Fruit fly (Drosophila melanogaster) whole organism, adult: Measurements from ENCODE around the gene CG4390.

Source experiments
- CG11617 ChIP-seq: fragments of 200-800 bp; sonication (Bioruptor generic); optimal IDR thresholded peaks from 2 replicates; lab custom pipeline; 2017; ENCODE audit warnings: mild to moderate bottlenecking, missing biosample characterization, missing genetic modification reagents, missing genetic modification characterization
- CG12768 ChIP-seq: fragments of 200-800 bp; sonication (Bioruptor generic); optimal IDR thresholded peaks from 2 replicates; lab custom pipeline; 2017; ENCODE audit warnings: missing biosample characterization, missing genetic modification characterization, mild to moderate bottlenecking, moderate library complexity, missing genetic modification reagents
- CG14711 ChIP-seq: fragments of 200-800 bp; sonication (Bioruptor generic); optimal IDR thresholded peaks from 2 replicates; lab custom pipeline; 2018; ENCODE audit warnings: missing biosample characterization, mild to moderate bottlenecking, missing genetic modification characterization, moderate library complexity
- CG1620 ChIP-seq: fragments of 200-800 bp; sonication (Bioruptor generic); optimal IDR thresholded peaks from 2 replicates; lab custom pipeline; 2016; ENCODE audit warnings: missing biosample characterization, missing genetic modification characterization
- CG33017 ChIP-seq: fragments of 200-800 bp; sonication (Bioruptor generic); optimal IDR thresholded peaks from 2 replicates; lab custom pipeline; 2018; ENCODE audit warnings: missing biosample characterization, mild to moderate bottlenecking, missing genetic modification characterization, moderate library complexity
- CG5204 ChIP-seq: fragments of 200-800 bp; sonication (Bioruptor generic); optimal IDR thresholded peaks from 2 replicates; lab custom pipeline; 2016; ENCODE audit warnings: missing biosample characterization, missing genetic modification characterization
- CG7045 ChIP-seq: fragments of 200-800 bp; sonication (Bioruptor generic); optimal IDR thresholded peaks from 2 replicates; lab custom pipeline; 2017; ENCODE audit warnings: missing biosample characterization, mild to moderate bottlenecking, missing genetic modification characterization
- CG7101 ChIP-seq: fragments of 200-800 bp; sonication (Bioruptor generic); optimal IDR thresholded peaks from 2 replicates; lab custom pipeline; 2018; ENCODE audit warnings: missing biosample characterization, mild to moderate bottlenecking, missing genetic modification characterization, moderate library complexity
- Clk ChIP-seq: fragments of 200-800 bp; sonication (Bioruptor generic); optimal IDR thresholded peaks from 2 replicates; lab custom pipeline; 2017; ENCODE audit warnings: missing biosample characterization, missing genetic modification characterization
- Crg-1 ChIP-seq: fragments of 200-800 bp; sonication (Bioruptor generic); optimal IDR thresholded peaks from 2 replicates; lab custom pipeline; 2016; ENCODE audit warnings: missing biosample characterization, missing genetic modification characterization
- Hr96 ChIP-seq: fragments of 200-800 bp; sonication (Bioruptor generic); optimal IDR thresholded peaks from 2 replicates; lab custom pipeline; 2016; ENCODE audit warnings: missing biosample characterization, missing genetic modification characterization
- Mnt ChIP-seq: fragments of 200-800 bp; sonication (Bioruptor generic); optimal IDR thresholded peaks from 2 replicates; lab custom pipeline; 2016; ENCODE audit warnings: missing biosample characterization, mild to moderate bottlenecking, missing genetic modification characterization
- bab1 ChIP-seq: fragments of 200-800 bp; sonication (Bioruptor generic); optimal IDR thresholded peaks from 3 replicates; lab custom pipeline; 2019; ENCODE audit warnings: missing biosample characterization, mild to moderate bottlenecking, missing genetic modification characterization, moderate library complexity
- cic ChIP-seq: fragments of 200-800 bp; sonication (Bioruptor generic); optimal IDR thresholded peaks from 2 replicates; lab custom pipeline; 2017; ENCODE audit warnings: missing biosample characterization, mild to moderate bottlenecking, missing genetic modification characterization, moderate library complexity
- cnc ChIP-seq, 2 experiments: fragments of >200 bp; optimal IDR thresholded peaks; 2 replicates each; lab custom pipeline; 2017
- kay ChIP-seq: fragments of 200-800 bp; sonication (Bioruptor generic); peaks from one replicate; lab custom pipeline; 2016; ENCODE audit warnings: missing biosample characterization, missing genetic modification characterization, borderline replicate concordance
- ovo ChIP-seq: fragments of 200-800 bp; sonication (Bioruptor generic); optimal IDR thresholded peaks from 2 replicates; lab custom pipeline; 2016; ENCODE audit warnings: missing biosample characterization, missing genetic modification characterization
- pad ChIP-seq: fragments of 200-800 bp; sonication (Bioruptor generic); optimal IDR thresholded peaks from 3 replicates; lab custom pipeline; 2017; ENCODE audit warnings: missing biosample characterization, missing genetic modification characterization, mild to moderate bottlenecking, moderate library complexity, missing genetic modification reagents
- tj ChIP-seq: fragments of 200-800 bp; sonication (Bioruptor generic); optimal IDR thresholded peaks from 3 replicates; lab custom pipeline; 2017; ENCODE audit warnings: missing biosample characterization, mild to moderate bottlenecking, missing genetic modification characterization, moderate library complexity
- toe ChIP-seq: fragments of 200-800 bp; sonication (Bioruptor generic); optimal IDR thresholded peaks from 2 replicates; lab custom pipeline; 2016; ENCODE audit warnings: missing biosample characterization, missing genetic modification characterization

CG4390 gene

dm6 chr3R:20021152-20021769 lies 38.3 kb downstream of the CG4390 start, which contains the start of the genes PIG-L and psidin:
PIG-L (minus strand) TSS chr3R:20021338.
psidin (plus strand) TSS chr3R:20021704.
- TF ChIP-seq CG7101 (peak; percentile 80), cic (peak; percentile 14), CG7045 (GFP tag; lab: Kevin White, UChicago) (peak; percentile 85), CG5204 (GFP tag; lab: Kevin White, UChicago) (peak; percentile 94), Hr96 (GFP tag; lab: Kevin White, UChicago) (peak; percentile 86), CG12768 (GFP tag; lab: Kevin White, UChicago) (peak; percentile 58), kay (no peak), Mnt (GFP tag; lab: Kevin White, UChicago) (peak; percentile 26), pad (GFP tag; lab: Kevin White, UChicago) (peak; percentile 61), Clk (peak; percentile 10), CG11617 (GFP tag; lab: Kevin White, UChicago) (peak; percentile 92), CG33017 (tag; lab: Kevin White, UChicago) (peak; percentile 80), bab1 (GFP tag; lab: Kevin White, UChicago) (peak; percentile 25), Crg-1 (GFP tag; lab: Kevin White, UChicago) (peak; percentile 64), tj (GFP tag; lab: Kevin White, UChicago) (peak; percentile 69), toe (GFP tag; lab: Kevin White, UChicago) (peak; percentile 84), cnc (optimal IDR thresholded peaks at IDR 0.05; lab: Kevin White, UChicago) (no peak), ovo (peak; percentile 62), CG1620 (GFP tag; lab: Kevin White, UChicago) (peak; percentile 87), CG14711 (peak; percentile 59)

- TF ChIP-seq CG7045 (GFP tag; lab: Kevin White, UChicago) (no peak), CG12768 (GFP tag; lab: Kevin White, UChicago) (no peak), tj (GFP tag; lab: Kevin White, UChicago) (no peak)
Measured at dm6 chr3R:20013404-20013922, 46.1 kb downstream of the CG4390 start, which contains the start of the genes CG17190 and CG4836. CG17190 (minus strand) TSS chr3R:20013504. CG4836 (plus strand) TSS chr3R:20013872.

- TF ChIP-seq CG5204 (GFP tag; lab: Kevin White, UChicago) = no peak
- no peak for TF ChIP-seq CG1620 (GFP tag; lab: Kevin White, UChicago)
- TF ChIP-seq CG11617 (GFP tag; lab: Kevin White, UChicago) = no peak
Measured at dm6 chr3R:20012688-20013087, 46.9 kb downstream of the CG4390 start.

- no peak for TF ChIP-seq CG14711
- TF ChIP-seq Mnt (GFP tag; lab: Kevin White, UChicago) = no peak
- TF ChIP-seq CG11617 (GFP tag; lab: Kevin White, UChicago) = no peak
- TF ChIP-seq CG33017 (tag; lab: Kevin White, UChicago) = no peak
- TF ChIP-seq Hr96 (GFP tag; lab: Kevin White, UChicago) = no peak
- no peak for TF ChIP-seq toe (GFP tag; lab: Kevin White, UChicago)
- TF ChIP-seq cic = no peak
- no peak for TF ChIP-seq tj (GFP tag; lab: Kevin White, UChicago)
- TF ChIP-seq CG5204 (GFP tag; lab: Kevin White, UChicago) = no peak
- TF ChIP-seq CG7045 (GFP tag; lab: Kevin White, UChicago) = no peak
- no peak for TF ChIP-seq cnc (optimal IDR thresholded peaks at IDR 0.05; lab: Kevin White, UChicago)
- no peak for TF ChIP-seq bab1 (GFP tag; lab: Kevin White, UChicago)
- no peak for TF ChIP-seq pad (GFP tag; lab: Kevin White, UChicago)
- TF ChIP-seq kay = no peak
Measured at dm6 chr3R:20010942-20011341, 48.6 kb downstream of the CG4390 start.

- TF ChIP-seq cic (no peak), Crg-1 (GFP tag; lab: Kevin White, UChicago) (no peak), kay (no peak), Clk (peak; percentile 50), CG14711 (peak; percentile 68), CG11617 (GFP tag; lab: Kevin White, UChicago) (peak; percentile 41), CG7101 (peak; percentile 26), Hr96 (GFP tag; lab: Kevin White, UChicago) (no peak), Mnt (GFP tag; lab: Kevin White, UChicago) (peak; percentile 40), cnc (optimal IDR thresholded peaks at IDR 0.05; lab: Kevin White, UChicago) (no peak), CG7045 (GFP tag; lab: Kevin White, UChicago) (peak; percentile 50), ovo (peak; percentile 8), tj (GFP tag; lab: Kevin White, UChicago) (peak; percentile 2), CG5204 (GFP tag; lab: Kevin White, UChicago) (peak; percentile 47), toe (GFP tag; lab: Kevin White, UChicago) (peak; percentile 42), CG12768 (GFP tag; lab: Kevin White, UChicago) (peak; percentile 72), pad (GFP tag; lab: Kevin White, UChicago) (peak; percentile 40), CG1620 (GFP tag; lab: Kevin White, UChicago) (peak; percentile 17), bab1 (GFP tag; lab: Kevin White, UChicago) (peak; percentile 77), CG33017 (tag; lab: Kevin White, UChicago) (no peak)
Measured at dm6 chr3R:20008372-20009051, 51.0 kb downstream of the CG4390 start, which contains the start of the genes Hs6st and MED25. Hs6st (minus strand) TSS chr3R:20008512. MED25 (plus strand) TSS chr3R:20008947.
